Fruit fly (Drosophila melanogaster) whole organism, pupa: ENCODE measurements around the gene Esyt2.
A peak's percentile ranks its signal among the peaks of the same experiment; 100 is the strongest.

Experiments
- CG10348 ChIP-seq: fragments of 200-800 bp; sonication (Bioruptor generic); IDR thresholded peaks from 2 replicates; pipeline ENCODE4 v1.3.6; 2022; ENCODE audit warnings: missing biosample characterization, missing genetic modification characterization
- CG12605 ChIP-seq: fragments of 200-800 bp; sonication (Bioruptor generic); IDR thresholded peaks from 2 replicates; pipeline ENCODE4 v1.3.6; 2022; ENCODE audit warnings: missing biosample characterization, missing genetic modification characterization
- CG13204 ChIP-seq: fragments of 200-800 bp; sonication (Bioruptor generic); optimal IDR thresholded peaks from 2 replicates; lab custom pipeline; 2018; ENCODE audit warnings: missing biosample characterization, mild to moderate bottlenecking, missing genetic modification characterization, moderate library complexity
- CG14655 ChIP-seq: fragments of 200-800 bp; sonication (Bioruptor generic); optimal IDR thresholded peaks from 3 replicates; lab custom pipeline; 2017; ENCODE audit warnings: mild to moderate bottlenecking, missing biosample characterization, missing genetic modification reagents, missing genetic modification characterization
- CG15710 ChIP-seq: fragments of 200-800 bp; sonication (Bioruptor generic); optimal IDR thresholded peaks from 2 replicates; lab custom pipeline; 2018; ENCODE audit warnings: missing biosample characterization, mild to moderate bottlenecking, missing genetic modification characterization, moderate library complexity
- CG17806 ChIP-seq: fragments of 200-800 bp; sonication (Bioruptor generic); optimal IDR thresholded peaks from 2 replicates; lab custom pipeline; 2018; ENCODE audit warnings: missing biosample characterization, mild to moderate bottlenecking, missing genetic modification characterization, moderate library complexity
- CG32121 ChIP-seq: fragments of 200-800 bp; sonication (Bioruptor generic); IDR thresholded peaks from 2 replicates; pipeline ENCODE4 v1.3.6; 2022; ENCODE audit warnings: missing biosample characterization, missing genetic modification characterization
- CG34367 ChIP-seq: fragments of 200-800 bp; sonication (Bioruptor generic); optimal IDR thresholded peaks from 2 replicates; lab custom pipeline; 2018; ENCODE audit warnings: missing biosample characterization, mild to moderate bottlenecking, missing genetic modification characterization
- CG4496 ChIP-seq: fragments of 200-800 bp; sonication (Bioruptor generic); IDR thresholded peaks from 3 replicates; pipeline ENCODE4 v1.3.6; 2022; ENCODE audit warnings: missing biosample characterization, missing genetic modification characterization
- CG8159 ChIP-seq: fragments of 200-800 bp; sonication (Bioruptor generic); optimal IDR thresholded peaks from 3 replicates; lab custom pipeline; 2018; ENCODE audit warnings: missing biosample characterization, mild to moderate bottlenecking, missing genetic modification characterization, moderate library complexity
- CG8301 ChIP-seq: fragments of 200-800 bp; sonication (Bioruptor generic); optimal IDR thresholded peaks from 2 replicates; lab custom pipeline; 2018; ENCODE audit warnings: missing biosample characterization, mild to moderate bottlenecking, missing genetic modification characterization
- CG9948 ChIP-seq: fragments of 200-800 bp; sonication (Bioruptor generic); optimal IDR thresholded peaks from 2 replicates; lab custom pipeline; 2018; ENCODE audit warnings: missing biosample characterization, mild to moderate bottlenecking, missing genetic modification characterization, moderate library complexity
- D1 ChIP-seq: fragments of 200-800 bp; sonication (Bioruptor generic); optimal IDR thresholded peaks from 2 replicates; lab custom pipeline; 2018; ENCODE audit warnings: missing biosample characterization, mild to moderate bottlenecking, missing genetic modification characterization, moderate library complexity
- EcR ChIP-seq: fragments of 200-800 bp; sonication (Bioruptor generic); optimal IDR thresholded peaks from 3 replicates; lab custom pipeline; 2019; ENCODE audit warnings: missing biosample characterization, missing genetic modification characterization, mild to moderate bottlenecking, moderate library complexity, missing genetic modification reagents
- Ets98B ChIP-seq: fragments of 200-800 bp; sonication (Bioruptor generic); IDR thresholded peaks from 2 replicates; pipeline ENCODE4 v1.3.6; 2022; ENCODE audit warnings: missing biosample characterization, missing genetic modification characterization
- Pif1A ChIP-seq: fragments of 200-800 bp; sonication (Bioruptor generic); optimal IDR thresholded peaks from 3 replicates; lab custom pipeline; 2016; ENCODE audit warnings: missing biosample characterization, missing genetic modification characterization
- Pif1B ChIP-seq: fragments of 200-800 bp; sonication (Bioruptor generic); optimal IDR thresholded peaks from 3 replicates; lab custom pipeline; 2016; ENCODE audit warnings: missing biosample characterization, missing genetic modification characterization
- Snoo ChIP-seq: fragments of 200-800 bp; sonication (Bioruptor generic); optimal IDR thresholded peaks from 3 replicates; lab custom pipeline; 2017; ENCODE audit warnings: missing biosample characterization, mild to moderate bottlenecking, missing genetic modification characterization, inconsistent platforms
- fd96Ca ChIP-seq: fragments of 200-800 bp; sonication (Bioruptor generic); IDR thresholded peaks from 3 replicates; pipeline ENCODE4 v1.3.6; 2022; ENCODE audit warnings: missing biosample characterization, missing genetic modification characterization
- gl ChIP-seq: fragments of 200-800 bp; sonication (Bioruptor generic); optimal IDR thresholded peaks from 2 replicates; lab custom pipeline; 2018; ENCODE audit warnings: missing biosample characterization, mild to moderate bottlenecking, missing genetic modification characterization
- rn ChIP-seq: fragments of 200-800 bp; sonication (Bioruptor generic); IDR thresholded peaks from 2 replicates; pipeline ENCODE4 v1.3.6; 2022; ENCODE audit warnings: missing biosample characterization, missing genetic modification characterization

Esyt2 gene

DNA sequence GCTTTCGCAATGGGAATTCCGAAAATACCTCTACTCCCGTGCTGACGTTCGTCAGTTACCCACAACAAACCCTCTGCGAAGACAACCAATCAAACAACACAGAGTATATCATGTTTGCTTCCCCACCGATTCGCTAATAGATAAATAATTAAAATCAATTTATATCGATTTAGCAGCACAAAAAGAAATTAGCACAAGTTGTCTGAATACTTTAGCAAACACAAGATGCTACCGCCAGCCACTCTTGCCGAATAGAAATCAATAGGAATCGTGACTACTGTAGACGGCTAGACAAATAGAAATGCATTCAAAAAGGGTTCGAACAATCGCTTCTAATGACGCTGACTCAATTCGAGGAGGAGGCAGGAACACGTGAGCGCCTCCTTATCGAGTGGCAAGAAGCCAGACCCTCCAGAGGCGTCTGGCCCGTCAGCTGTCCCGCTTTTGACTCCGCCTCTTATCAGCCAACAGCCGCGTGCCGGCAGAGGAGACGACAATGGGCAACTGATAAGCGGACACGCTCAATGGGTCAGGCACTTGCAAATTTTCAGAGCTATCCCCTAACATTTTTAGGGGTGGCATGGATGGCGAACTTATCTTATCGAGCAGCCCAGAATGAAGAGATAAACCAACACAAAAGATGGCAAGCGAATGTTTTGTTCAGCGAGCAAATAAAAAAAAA lies 23.9 kb downstream of the Esyt2 start:
- TF ChIP-seq EcR (GFP tag; lab: Kevin White, UChicago): peak; percentile 18
- TF ChIP-seq CG8301 (tag; lab: Kevin White, UChicago): no peak
- no peak for TF ChIP-seq CG34367 (tag; lab: Kevin White, UChicago)
- TF ChIP-seq fd96Ca (GFP tag; lab: Robert Waterston, UW): no peak

DNA sequence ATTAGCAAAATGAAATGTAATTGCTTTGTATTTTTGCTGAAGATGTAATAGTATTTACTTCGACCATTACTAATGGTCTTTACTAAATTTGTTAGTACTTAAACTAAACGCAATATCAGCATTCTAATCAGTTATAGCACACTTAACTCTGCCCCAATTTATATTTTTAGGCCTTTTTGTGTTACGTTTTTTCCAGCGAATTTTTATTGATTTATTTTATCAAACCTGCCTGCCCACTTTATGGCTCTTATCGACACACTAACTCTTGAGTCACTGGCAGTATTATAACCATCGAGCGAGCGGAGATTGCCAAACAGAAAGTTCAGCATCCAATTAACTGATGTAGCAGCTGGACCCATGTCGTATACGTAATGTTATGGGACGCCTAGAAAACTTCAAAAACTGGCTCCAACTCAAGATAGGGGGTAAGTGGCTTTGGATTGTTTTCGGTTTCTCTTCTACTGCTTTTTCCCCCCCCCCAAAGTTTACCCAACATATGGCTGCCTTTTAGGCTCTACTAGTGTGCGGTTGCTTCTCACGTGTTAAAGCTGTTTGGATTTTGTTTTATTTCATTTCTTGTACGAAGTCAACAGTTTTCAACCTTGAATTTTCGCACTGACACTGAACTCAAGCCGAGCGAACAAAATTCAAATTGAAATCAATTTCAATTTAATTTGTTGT lies 25.3 kb downstream of the Esyt2 start:
- no peak for TF ChIP-seq Snoo (tag; lab: Kevin White, UChicago)
- TF ChIP-seq D1: no peak
- TF ChIP-seq CG34367 (tag; lab: Kevin White, UChicago): no peak
- no peak for TF ChIP-seq CG10348 (GFP tag; lab: Robert Waterston, UW)
- no peak for TF ChIP-seq CG17806 (tag; lab: Kevin White, UChicago)
- TF ChIP-seq Pif1B (GFP tag; lab: Kevin White, UChicago): no peak
- TF ChIP-seq rn (GFP tag; lab: Robert Waterston, UW): no peak
- TF ChIP-seq fd96Ca (GFP tag; lab: Robert Waterston, UW): no peak
- no peak for TF ChIP-seq CG12605 (GFP tag; lab: Robert Waterston, UW)
- TF ChIP-seq Pif1A (GFP tag; lab: Kevin White, UChicago): no peak
- no peak for TF ChIP-seq CG8159 (tag; lab: Kevin White, UChicago)
- no peak for TF ChIP-seq EcR (GFP tag; lab: Kevin White, UChicago)
- no peak for TF ChIP-seq CG8301 (tag; lab: Kevin White, UChicago)
- no peak for TF ChIP-seq Ets98B (GFP tag; lab: Robert Waterston, UW)
- TF ChIP-seq CG15710 (tag; lab: Kevin White, UChicago): no peak
- no peak for TF ChIP-seq CG13204 (GFP tag; lab: Kevin White, UChicago)
- TF ChIP-seq CG4496 (GFP tag; lab: Robert Waterston, UW): no peak
- no peak for TF ChIP-seq CG9948 (tag; lab: Kevin White, UChicago)
- no peak for TF ChIP-seq gl (tag; lab: Kevin White, UChicago)

DNA sequence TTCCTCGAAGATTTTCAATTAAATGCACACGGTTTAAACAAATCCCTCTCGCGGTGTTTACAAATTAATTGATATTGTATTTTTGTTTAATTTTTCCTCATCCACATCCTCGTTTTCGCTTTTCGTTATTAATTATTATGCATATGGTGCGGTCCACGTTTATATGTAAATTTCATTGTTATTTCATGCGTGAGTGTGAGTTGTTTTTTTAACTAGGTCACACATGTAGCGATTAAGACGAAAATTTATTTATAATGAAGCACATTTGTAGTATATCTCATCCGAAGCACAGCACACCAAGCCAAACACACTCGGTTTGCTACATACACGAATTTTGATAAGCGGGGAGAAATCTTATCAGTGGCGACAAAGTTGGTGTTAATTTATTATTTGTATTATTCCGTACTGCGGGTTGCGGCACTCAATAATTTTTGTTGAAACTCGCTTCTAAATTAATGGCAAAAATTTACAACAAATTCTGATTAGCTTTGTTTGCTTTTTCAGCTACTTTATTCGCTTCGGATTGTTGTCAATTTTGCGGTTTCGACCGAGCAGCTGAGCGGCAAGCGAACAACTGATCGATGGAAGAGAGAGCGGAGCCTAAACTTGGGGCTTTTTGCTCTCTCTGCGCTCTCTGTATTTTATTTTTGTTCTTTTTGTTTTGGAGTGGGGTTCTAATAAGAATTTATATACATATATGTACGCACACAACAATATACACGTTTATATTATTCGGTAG lies 27.0 kb downstream of the Esyt2 start:
- TF ChIP-seq CG8159 (tag; lab: Kevin White, UChicago) (no peak), Snoo (tag; lab: Kevin White, UChicago) (no peak), CG17806 (tag; lab: Kevin White, UChicago) (no peak), D1 (peak; percentile 25), Pif1B (GFP tag; lab: Kevin White, UChicago) (peak; percentile 19), CG34367 (tag; lab: Kevin White, UChicago) (no peak), fd96Ca (GFP tag; lab: Robert Waterston, UW) (peak; percentile 51; the same call in 2 of the 3 replicates), CG8301 (tag; lab: Kevin White, UChicago) (no peak), CG14655 (GFP tag; lab: Kevin White, UChicago) (no peak), EcR (GFP tag; lab: Kevin White, UChicago) (peak; percentile 29), rn (GFP tag; lab: Robert Waterston, UW) (no peak), CG32121 (GFP tag; lab: Robert Waterston, UW) (peak; percentile 53; the same call in 1 of the 2 replicates), Ets98B (GFP tag; lab: Robert Waterston, UW) (peak; percentile 50; the same call in 1 of the 2 replicates), CG13204 (GFP tag; lab: Kevin White, UChicago) (no peak), CG15710 (tag; lab: Kevin White, UChicago) (no peak), CG9948 (tag; lab: Kevin White, UChicago) (no peak), CG12605 (GFP tag; lab: Robert Waterston, UW) (0 out of 2 replicates have a peak, but pooled peaks have one; percentile 11), CG10348 (GFP tag; lab: Robert Waterston, UW) (no peak), gl (tag; lab: Kevin White, UChicago) (no peak), CG4496 (GFP tag; lab: Robert Waterston, UW) (peak; percentile 55; the same call in 1 of the 3 replicates), Pif1A (GFP tag; lab: Kevin White, UChicago) (peak; percentile 16)
- TF ChIP-seq, all 21 proteins: peak for 9

DNA sequence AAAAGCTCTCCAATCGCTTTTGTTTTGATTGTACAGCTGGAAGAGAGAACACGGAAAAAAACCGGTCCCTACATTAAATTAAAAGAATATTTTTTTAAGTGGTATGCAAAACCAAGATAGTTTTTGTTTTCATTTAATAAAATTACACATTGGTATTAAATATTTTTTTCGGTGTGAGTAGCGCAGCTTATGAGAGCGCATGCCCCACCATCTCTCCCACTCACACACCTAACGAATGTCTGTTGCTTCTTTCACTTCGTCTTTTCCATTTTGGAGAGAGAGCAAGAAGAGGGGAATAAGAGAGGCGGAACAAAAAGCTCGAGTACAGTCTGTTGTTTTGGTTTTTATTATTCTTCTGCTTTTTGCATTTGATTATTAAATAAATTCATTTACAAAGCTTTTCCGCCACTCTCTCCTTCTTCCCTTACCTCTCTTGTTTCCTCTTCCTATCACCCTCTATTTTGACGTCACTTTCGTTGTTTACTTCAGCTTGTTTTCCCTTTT lies 28.1 kb downstream of the Esyt2 start:
- TF ChIP-seq CG12605 (GFP tag; lab: Robert Waterston, UW) (peak; percentile 99), CG34367 (tag; lab: Kevin White, UChicago) (peak; percentile 94), Pif1A (GFP tag; lab: Kevin White, UChicago) (peak; percentile 98), CG8301 (tag; lab: Kevin White, UChicago) (peak; percentile 97), CG10348 (GFP tag; lab: Robert Waterston, UW) (peak; percentile 93), rn (GFP tag; lab: Robert Waterston, UW) (peak; percentile 99), Ets98B (GFP tag; lab: Robert Waterston, UW) (peak; percentile 100), CG32121 (GFP tag; lab: Robert Waterston, UW) (peak; percentile 99), CG14655 (GFP tag; lab: Kevin White, UChicago) (peak; percentile 98), gl (tag; lab: Kevin White, UChicago) (peak; percentile 86), CG13204 (GFP tag; lab: Kevin White, UChicago) (peak; percentile 79), CG15710 (tag; lab: Kevin White, UChicago) (peak; percentile 97), EcR (GFP tag; lab: Kevin White, UChicago) (peak; percentile 63), Pif1B (GFP tag; lab: Kevin White, UChicago) (peak; percentile 98), CG8159 (tag; lab: Kevin White, UChicago) (peak; percentile 95), CG17806 (tag; lab: Kevin White, UChicago) (peak; percentile 96), fd96Ca (GFP tag; lab: Robert Waterston, UW) (peak; percentile 99), D1 (peak; percentile 80), Snoo (tag; lab: Kevin White, UChicago) (peak; percentile 99), CG9948 (tag; lab: Kevin White, UChicago) (peak; percentile 93), CG4496 (GFP tag; lab: Robert Waterston, UW) (peak; percentile 100)
